Worm (Caenorhabditis elegans) whole organism, L3 larva: ENCODE data around the gene plp-2.

ENCODE experiments used
- egl-27 ChIP-seq: sonication (generic microtip); optimal IDR thresholded peaks from 4 replicates; lab custom pipeline; 2017; ENCODE audit warnings: missing biosample characterization, missing genetic modification reagents, missing genetic modification characterization
- elt-2 ChIP-seq: sonication (generic microtip); optimal IDR thresholded peaks from 2 replicates; lab custom pipeline; 2016; ENCODE audit warnings: missing genetic modification reagents, mild to moderate bottlenecking, missing genetic modification characterization, missing compliant biosample characterization
- nhr-11 ChIP-seq: fragments of 150-350 bp; optimal IDR thresholded peaks from 2 replicates; lab custom pipeline; 2014; ENCODE audit warnings: missing biosample characterization, missing genetic modification characterization
- skn-1 ChIP-seq: fragments of 150-350 bp; optimal IDR thresholded peaks from 2 replicates; lab custom pipeline; 2014; ENCODE audit warnings: missing biosample characterization, missing genetic modification characterization
- ztf-11 ChIP-seq: fragments of 150-350 bp; optimal IDR thresholded peaks from 2 replicates; lab custom pipeline; 2014; ENCODE audit warnings: missing biosample characterization, missing genetic modification characterization

ce11 chrX:14991280-14991679, 8.7 kb upstream of the plp-2 start, which contains the start of gene iglr-1:
- TF ChIP-seq nhr-11 (no peak), ztf-11 (tag; lab: Kevin White, UChicago) (no peak), skn-1 (no peak), elt-2 (no peak), egl-27 (no peak)
